Worm (Caenorhabditis elegans) whole organism, L2 larva: Measurements from ENCODE around the gene F54B3.4.

Experiments
- C34F6.9 ChIP-seq: fragments of 150-350 bp; optimal IDR thresholded peaks from 2 replicates; lab custom pipeline; 2014; ENCODE audit warnings: missing biosample characterization, missing genetic modification characterization
- F13H6.1 ChIP-seq: sonication (generic microtip); optimal IDR thresholded peaks from 2 replicates; lab custom pipeline; 2016; ENCODE audit warnings: missing genetic modification characterization, missing compliant biosample characterization
- R02D3.7 ChIP-seq: fragments of 150-350 bp; optimal IDR thresholded peaks from 2 replicates; lab custom pipeline; 2014; ENCODE audit warnings: missing biosample characterization, missing genetic modification characterization
- Y55F3AM.14 ChIP-seq: fragments of 200-800 bp; sonication (Bioruptor generic); optimal IDR thresholded peaks from 2 replicates; lab custom pipeline; 2018; ENCODE audit warnings: mild to moderate bottlenecking, missing genetic modification characterization, missing compliant biosample characterization
- ZK546.5 ChIP-seq: sonication (generic microtip); optimal IDR thresholded peaks from 2 replicates; lab custom pipeline; 2017; ENCODE audit warnings: missing biosample characterization, missing genetic modification characterization
- alr-1 ChIP-seq: fragments of 150-350 bp; optimal IDR thresholded peaks from 2 replicates; lab custom pipeline; 2014; ENCODE audit warnings: missing biosample characterization, missing genetic modification characterization
- blmp-1 ChIP-seq: sonication (generic microtip); optimal IDR thresholded peaks from 2 replicates; lab custom pipeline; 2017; ENCODE audit warnings: missing genetic modification characterization, mild to moderate bottlenecking, missing compliant biosample characterization, antibody characterized with exemption, moderate library complexity; ENCODE audit not compliant: insufficient read depth
- ceh-16 ChIP-seq: fragments of 150-350 bp; optimal IDR thresholded peaks from 2 replicates; lab custom pipeline; 2014; ENCODE audit warnings: missing biosample characterization, missing genetic modification characterization
- ceh-82 ChIP-seq: fragments of 150-350 bp; optimal IDR thresholded peaks from 2 replicates; lab custom pipeline; 2014; ENCODE audit warnings: missing biosample characterization, missing genetic modification characterization
- dmd-4 ChIP-seq: sonication (generic microtip); optimal IDR thresholded peaks from 2 replicates; lab custom pipeline; 2017; ENCODE audit warnings: missing biosample characterization, missing genetic modification characterization
- egl-27 ChIP-seq: sonication (generic microtip); optimal IDR thresholded peaks from 3 replicates; lab custom pipeline; 2017; ENCODE audit warnings: missing biosample characterization, missing genetic modification reagents, missing genetic modification characterization
- elt-1 ChIP-seq: fragments of 150-350 bp; optimal IDR thresholded peaks from 2 replicates; lab custom pipeline; 2014; ENCODE audit warnings: missing biosample characterization, missing genetic modification characterization
- elt-3 ChIP-seq: sonication (generic microtip); optimal IDR thresholded peaks from 2 replicates; lab custom pipeline; 2017; ENCODE audit warnings: missing biosample characterization, missing genetic modification characterization
- fos-1 ChIP-seq: fragments of 150-350 bp; optimal IDR thresholded peaks from 2 replicates; lab custom pipeline; 2014; ENCODE audit warnings: missing biosample characterization, missing genetic modification characterization
- gmeb-1 ChIP-seq: fragments of 150-350 bp; optimal IDR thresholded peaks from 2 replicates; lab custom pipeline; 2014; ENCODE audit warnings: missing biosample characterization, missing genetic modification characterization
- lin-11 ChIP-seq: fragments of 150-350 bp; sonication (generic microtip); optimal IDR thresholded peaks from 2 replicates; lab custom pipeline; 2014; ENCODE audit warnings: missing biosample characterization, missing genetic modification characterization, inconsistent platforms, mixed read lengths
- lin-13 ChIP-seq: fragments of 150-350 bp; optimal IDR thresholded peaks from 2 replicates; lab custom pipeline; 2014; ENCODE audit warnings: missing biosample characterization, missing genetic modification reagents, missing genetic modification characterization
- lsy-2 ChIP-seq, 2 experiments: fragments of 150-350 bp in 1 of 2; sonication (generic microtip) in 1 of 2; optimal IDR thresholded peaks; 2 replicates each; lab custom pipeline; 2014 to 2017; ENCODE audit warnings: missing biosample characterization in 2 of 2, missing genetic modification characterization in 2 of 2
- mbf-1 ChIP-seq: sonication (generic microtip); optimal IDR thresholded peaks from 2 replicates; lab custom pipeline; 2017; ENCODE audit warnings: missing biosample characterization, missing genetic modification characterization
- mdl-1 ChIP-seq, 2 experiments: fragments of 150-350 bp in 1 of 2; sonication (generic microtip) in 1 of 2; optimal IDR thresholded peaks; 2 replicates each; lab custom pipeline; 2017; ENCODE audit warnings: missing biosample characterization in 2 of 2, missing genetic modification characterization in 2 of 2
- nhr-10 ChIP-seq: sonication (generic microtip); optimal IDR thresholded peaks from 2 replicates; lab custom pipeline; 2017; ENCODE audit warnings: missing biosample characterization, missing genetic modification characterization
- nhr-11 ChIP-seq: fragments of 150-350 bp; optimal IDR thresholded peaks from 2 replicates; lab custom pipeline; 2014; ENCODE audit warnings: missing biosample characterization, missing genetic modification characterization
- nhr-12 ChIP-seq: fragments of 150-350 bp; optimal IDR thresholded peaks from 2 replicates; lab custom pipeline; 2014; ENCODE audit warnings: missing biosample characterization, missing genetic modification characterization
- nhr-21 ChIP-seq: fragments of 150-350 bp; optimal IDR thresholded peaks from 2 replicates; lab custom pipeline; 2014; ENCODE audit warnings: missing biosample characterization, missing genetic modification characterization
- nhr-23 ChIP-seq: fragments of 150-350 bp; optimal IDR thresholded peaks from 2 replicates; lab custom pipeline; 2014; ENCODE audit warnings: missing biosample characterization, missing genetic modification reagents, missing genetic modification characterization
- nhr-25 ChIP-seq: fragments of 150-350 bp; sonication (generic microtip); optimal IDR thresholded peaks from 3 replicates; lab custom pipeline; 2014; ENCODE audit warnings: missing biosample characterization, missing genetic modification characterization
- nhr-6 ChIP-seq: fragments of 150-350 bp; optimal IDR thresholded peaks from 2 replicates; lab custom pipeline; 2014; ENCODE audit warnings: missing biosample characterization, missing genetic modification characterization
- peb-1 ChIP-seq: fragments of 150-350 bp; optimal IDR thresholded peaks from 2 replicates; lab custom pipeline; 2014; ENCODE audit warnings: missing biosample characterization, missing genetic modification characterization
- skn-1 ChIP-seq: sonication (generic microtip); optimal IDR thresholded peaks from 2 replicates; lab custom pipeline; 2017; ENCODE audit warnings: missing biosample characterization, missing genetic modification characterization
- sma-3 ChIP-seq: sonication (generic microtip); optimal IDR thresholded peaks from 2 replicates; lab custom pipeline; 2016; ENCODE audit warnings: missing genetic modification reagents, missing genetic modification characterization, missing compliant biosample characterization
- sma-9 ChIP-seq, 2 experiments: fragments of 150-350 bp in 1 of 2; sonication (generic microtip) in 1 of 2; optimal IDR thresholded peaks; 2 replicates each; lab custom pipeline; 2014 to 2016; ENCODE audit warnings: missing genetic modification characterization in 2 of 2, mild to moderate bottlenecking in 1 of 2, missing biosample characterization in 1 of 2, missing compliant biosample characterization in 1 of 2, missing genetic modification reagents in 1 of 2, moderate library complexity in 1 of 2
- snpc-4 ChIP-seq: fragments of 150-350 bp; optimal IDR thresholded peaks from 2 replicates; lab custom pipeline; 2014; ENCODE audit warnings: missing biosample characterization, missing genetic modification characterization
- unc-39 ChIP-seq: fragments of 150-350 bp; optimal IDR thresholded peaks from 2 replicates; lab custom pipeline; 2014; ENCODE audit warnings: missing biosample characterization, missing genetic modification characterization
- unc-55 ChIP-seq: fragments of 150-350 bp; sonication (generic microtip); optimal IDR thresholded peaks from 3 replicates; lab custom pipeline; 2014; ENCODE audit warnings: missing biosample characterization, missing genetic modification reagents, missing genetic modification characterization

Gene F54B3.4

ce11 chrII:10270052-10270451, 941 bp downstream of the F54B3.4 start, which contains the start of gene F54B3.2:
F54B3.2 (minus strand) TSS chrII:10270152.
- TF ChIP-seq F13H6.1 (tag; lab: Kevin White, UChicago) (no peak), elt-3 (tag; lab: Kevin White, UChicago) (no peak), skn-1 (no peak), nhr-25 (tag; lab: Kevin White, UChicago) (no peak), nhr-23 (tag; lab: Kevin White, UChicago) (no peak), peb-1 (tag; lab: Kevin White, UChicago) (no peak), nhr-12 (tag; lab: Kevin White, UChicago) (no peak), C34F6.9 (tag; lab: Kevin White, UChicago) (no peak), unc-39 (tag; lab: Kevin White, UChicago) (no peak), lin-13 (GFP tag; lab: Kevin White, UChicago) (no peak), R02D3.7 (tag; lab: Kevin White, UChicago) (no peak)

- TF ChIP-seq nhr-21 (tag; lab: Kevin White, UChicago) (no peak), nhr-11 (no peak), nhr-25 (tag; lab: Kevin White, UChicago) (no peak), lsy-2 (tag; optimal IDR thresholded peaks at IDR 0.05; lab: Kevin White, UChicago) (no peak), unc-55 (GFP tag; lab: Kevin White, UChicago) (no peak), ceh-82 (tag; lab: Kevin White, UChicago) (no peak)
These were observed 9.7 kb downstream of the F54B3.4 start for ce11 chrII:10261261-10261660.

DNA sequence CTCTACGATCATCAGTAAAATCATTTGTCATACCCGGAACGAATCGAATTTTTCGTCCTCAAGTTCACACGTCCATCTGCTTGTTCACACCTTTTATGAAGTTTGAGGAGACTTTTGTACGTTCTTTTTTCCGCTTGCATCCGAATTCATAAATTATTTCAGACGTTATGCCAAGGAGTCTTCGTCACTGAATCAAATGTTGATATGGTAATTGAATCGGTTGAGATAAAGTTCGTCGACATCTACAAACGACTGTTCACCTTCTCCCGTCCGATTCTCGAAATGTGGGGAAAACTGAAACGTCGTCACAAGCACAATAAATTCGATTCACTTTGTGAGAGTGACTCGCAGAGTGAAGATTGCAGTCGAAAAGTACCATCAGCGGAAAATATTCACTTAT, 18.9 kb downstream of the F54B3.4 start:
- TF ChIP-seq egl-27 (tag; lab: Kevin White, UChicago) (no peak), ceh-16 (tag; lab: Kevin White, UChicago) (no peak), nhr-6 (tag; lab: Kevin White, UChicago) (no peak), unc-55 (GFP tag; lab: Kevin White, UChicago) (no peak), dmd-4 (tag; lab: Kevin White, UChicago) (no peak), nhr-23 (tag; lab: Kevin White, UChicago) (no peak), snpc-4 (no peak), sma-3 (GFP tag; lab: Kevin White, UChicago) (no peak), Y55F3AM.14 (no peak), lsy-2 (tag; optimal IDR thresholded peaks at IDR 0.05; lab: Kevin White, UChicago) (no peak), blmp-1 (tag; lab: Kevin White, UChicago) (no peak), peb-1 (tag; lab: Kevin White, UChicago) (no peak), nhr-25 (tag; lab: Kevin White, UChicago) (no peak), ZK546.5 (tag; lab: Kevin White, UChicago) (no peak), ceh-82 (tag; lab: Kevin White, UChicago) (no peak), R02D3.7 (tag; lab: Kevin White, UChicago) (no peak), nhr-12 (tag; lab: Kevin White, UChicago) (no peak), mbf-1 (tag; lab: Kevin White, UChicago) (no peak), lin-13 (GFP tag; lab: Kevin White, UChicago) (no peak), sma-9 (GFP tag; optimal IDR thresholded peaks at IDR 0.05; lab: Kevin White, UChicago) (no peak), sma-9 (tag; optimal IDR thresholded peaks at IDR 0.05; lab: Kevin White, UChicago) (no peak)

- no peak for TF ChIP-seq peb-1 (tag; lab: Kevin White, UChicago)
- no peak for TF ChIP-seq elt-1
- TF ChIP-seq mdl-1 (tag; optimal IDR thresholded peaks at IDR 0.05; lab: Kevin White, UChicago): no peak
- TF ChIP-seq alr-1: no peak
- TF ChIP-seq lin-13 (GFP tag; lab: Kevin White, UChicago): no peak
- TF ChIP-seq sma-3 (GFP tag; lab: Kevin White, UChicago): no peak
- TF ChIP-seq lin-11 (tag; lab: Kevin White, UChicago): no peak
- no peak for TF ChIP-seq gmeb-1 (tag; lab: Kevin White, UChicago)
- TF ChIP-seq nhr-10 (tag; lab: Kevin White, UChicago): no peak
- no peak for TF ChIP-seq nhr-6 (tag; lab: Kevin White, UChicago)
- no peak for TF ChIP-seq ceh-82 (tag; lab: Kevin White, UChicago)
- TF ChIP-seq fos-1 (tag; lab: Kevin White, UChicago): no peak
- no peak for TF ChIP-seq nhr-21 (tag; lab: Kevin White, UChicago)
- no peak for TF ChIP-seq ZK546.5 (tag; lab: Kevin White, UChicago)
- no peak for TF ChIP-seq elt-3 (tag; lab: Kevin White, UChicago)
- TF ChIP-seq unc-55 (GFP tag; lab: Kevin White, UChicago): no peak
- no peak for TF ChIP-seq blmp-1 (tag; lab: Kevin White, UChicago)
- TF ChIP-seq, all 48 proteins: peak for 0
These were observed 20.0 kb downstream of the F54B3.4 start, which contains the start of gene F54B3.1 for ce11 chrII:10250966-10251365. F54B3.1 (plus strand) TSS chrII:10251266.
